Fruit fly (Drosophila melanogaster): ENCODE data around the gene Rab3-GEF.

DNA sequence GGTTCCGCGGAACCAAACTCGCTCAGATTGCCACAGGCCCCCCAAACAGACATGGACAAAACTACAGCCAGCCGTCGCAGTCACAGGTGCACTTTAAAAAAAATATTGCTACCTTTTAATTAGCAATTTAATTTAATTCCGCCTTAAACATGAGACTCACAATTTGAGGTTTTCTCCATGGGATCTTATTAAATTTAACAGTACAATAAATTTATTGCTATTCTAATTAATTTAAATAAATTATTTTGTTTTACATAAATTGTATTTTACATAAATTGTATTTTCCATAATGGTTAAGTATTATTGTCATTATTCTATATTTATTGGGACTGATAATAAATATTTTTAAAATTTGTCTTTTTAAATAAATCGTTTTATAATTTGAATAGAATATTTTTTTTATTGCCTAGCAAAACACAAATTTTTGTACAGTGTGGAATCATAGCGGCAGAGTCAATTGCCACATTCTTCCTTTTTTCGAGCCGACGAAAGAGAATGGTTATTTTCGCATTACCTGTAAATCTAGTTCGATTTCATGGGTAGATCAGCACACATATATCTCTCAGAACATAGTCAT is 34.0 kb downstream of the Rab3-GEF start:
- TF ChIP-seq CG8478 (optimal IDR thresholded peaks at IDR 0.05) (no peak), psq (optimal IDR thresholded peaks at IDR 0.05) (no peak), usp (GFP tag; optimal IDR thresholded peaks at IDR 0.05) (no peak)
